Fruit fly (Drosophila melanogaster) whole organism, prepupa: ENCODE results near the gene CIAPIN1.
A peak's percentile ranks its signal among the peaks of the same experiment; 100 is the strongest.

Source experiments
- CG11294 ChIP-seq: fragments of 200-800 bp; sonication (Bioruptor generic); IDR thresholded peaks from 2 replicates; pipeline ENCODE4 v1.3.6; 2022; ENCODE audit warnings: missing biosample characterization, missing genetic modification characterization
- CG3032 ChIP-seq: fragments of 200-800 bp; optimal IDR thresholded peaks from 2 replicates; lab custom pipeline; 2019; ENCODE audit warnings: missing biosample characterization, mild to moderate bottlenecking, missing genetic modification characterization, moderate library complexity
- CG32006 ChIP-seq: fragments of 200-800 bp; sonication (Bioruptor generic); optimal IDR thresholded peaks from 3 replicates; lab custom pipeline; 2017; ENCODE audit warnings: missing biosample characterization, mild to moderate bottlenecking, missing genetic modification characterization
- CG6276 ChIP-seq: fragments of 200-800 bp; sonication (Bioruptor generic); optimal IDR thresholded peaks from 2 replicates; lab custom pipeline; 2017; ENCODE audit warnings: missing biosample characterization, mild to moderate bottlenecking, missing genetic modification characterization
- CG8119 ChIP-seq: fragments of 200-800 bp; sonication (Bioruptor generic); IDR thresholded peaks from 3 replicates; pipeline ENCODE4 v1.3.6; 2022; ENCODE audit warnings: missing biosample characterization, missing genetic modification characterization
- Ets21C ChIP-seq: fragments of 200-800 bp; sonication (Bioruptor generic); optimal IDR thresholded peaks from 3 replicates; lab custom pipeline; 2016; ENCODE audit warnings: missing biosample characterization, missing genetic modification characterization
- cyc ChIP-seq: fragments of 200-800 bp; sonication (Bioruptor generic); optimal IDR thresholded peaks from 3 replicates; lab custom pipeline; 2016; ENCODE audit warnings: missing biosample characterization, missing genetic modification characterization
- dsx ChIP-seq: fragments of 200-800 bp; optimal IDR thresholded peaks from 3 replicates; lab custom pipeline; 2019; ENCODE audit warnings: missing biosample characterization, mild to moderate bottlenecking, missing genetic modification characterization, moderate library complexity; ENCODE audit not compliant: poor library complexity, severe bottlenecking
- lz ChIP-seq: fragments of 200-800 bp; sonication (Bioruptor generic); optimal IDR thresholded peaks from 3 replicates; lab custom pipeline; 2016; ENCODE audit warnings: missing biosample characterization, missing genetic modification characterization

- TF ChIP-seq dsx (no peak), CG6276 (GFP tag; lab: Kevin White, UChicago) (no peak), CG11294 (GFP tag; lab: Robert Waterston, UW) (no peak), CG3032 (tag; lab: Kevin White, UChicago) (peak; percentile 53), CG8119 (GFP tag; lab: Robert Waterston, UW) (no peak), lz (GFP tag; lab: Kevin White, UChicago) (peak; percentile 19), cyc (peak; percentile 17), CG32006 (GFP tag; lab: Kevin White, UChicago) (no peak), Ets21C (GFP tag; lab: Kevin White, UChicago) (no peak)
These were observed 22.7 kb upstream of the CIAPIN1 start, which contains the start of the genes solo and vas for dm6 chr2L:15061368-15061767.
